Worm (Caenorhabditis elegans): ENCODE measurements around the gene acp-3.

- TF ChIP-seq elt-1 (tag; optimal IDR thresholded peaks at IDR 0.05; ENCODE audit: borderline replicate concordance, insufficient read depth) (no peak), unc-62 (GFP tag; optimal IDR thresholded peaks at IDR 0.05) (no peak), ham-2 (GFP tag; optimal IDR thresholded peaks at IDR 0.05) (no peak), lin-32 (GFP tag; optimal IDR thresholded peaks at IDR 0.05) (no peak), ztf-11 (tag; optimal IDR thresholded peaks at IDR 0.05) (no peak), drap-1 (GFP tag; optimal IDR thresholded peaks at IDR 0.05) (no peak), nhr-237 (tag; optimal IDR thresholded peaks at IDR 0.05) (no peak), mab-5 (tag; optimal IDR thresholded peaks at IDR 0.05) (no peak), nhr-28 (tag; optimal IDR thresholded peaks at IDR 0.05) (no peak), pha-4 (tag; optimal IDR thresholded peaks at IDR 0.05) (no peak)
These were observed 48.7 kb upstream of the acp-3 start, which contains the start of gene gbh-2 for ce11 chrII:8485603-8486002.
